Fruit fly (Drosophila melanogaster) whole organism, larva: ENCODE results near the gene CG43731.

Source experiments
- noc ChIP-seq: fragments of 200-800 bp; sonication (Bioruptor generic); optimal IDR thresholded peaks from 3 replicates; lab custom pipeline; 2019; ENCODE audit warnings: missing biosample characterization, mild to moderate bottlenecking, missing genetic modification characterization, moderate library complexity

Gene CG43731

DNA sequence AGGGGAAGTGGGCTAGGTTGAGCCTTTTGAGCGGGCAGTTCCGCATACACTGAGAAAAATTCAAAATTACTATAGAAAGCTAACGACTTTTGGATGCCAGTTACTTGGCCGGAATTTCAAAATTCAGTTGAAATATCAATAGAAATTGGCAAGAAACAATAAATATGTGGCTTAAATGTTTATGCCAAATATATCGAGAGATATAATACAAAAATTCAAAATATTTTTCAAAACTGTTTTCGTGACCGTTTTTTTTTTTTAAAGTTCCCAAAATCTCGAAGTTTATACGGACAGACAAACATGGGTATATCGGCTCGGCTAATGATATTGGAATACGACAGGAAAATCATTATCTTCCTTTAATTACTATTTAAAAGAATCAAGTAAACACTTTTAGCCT, 19.1 kb downstream of the CG43731 start:
- no peak for TF ChIP-seq noc

DNA sequence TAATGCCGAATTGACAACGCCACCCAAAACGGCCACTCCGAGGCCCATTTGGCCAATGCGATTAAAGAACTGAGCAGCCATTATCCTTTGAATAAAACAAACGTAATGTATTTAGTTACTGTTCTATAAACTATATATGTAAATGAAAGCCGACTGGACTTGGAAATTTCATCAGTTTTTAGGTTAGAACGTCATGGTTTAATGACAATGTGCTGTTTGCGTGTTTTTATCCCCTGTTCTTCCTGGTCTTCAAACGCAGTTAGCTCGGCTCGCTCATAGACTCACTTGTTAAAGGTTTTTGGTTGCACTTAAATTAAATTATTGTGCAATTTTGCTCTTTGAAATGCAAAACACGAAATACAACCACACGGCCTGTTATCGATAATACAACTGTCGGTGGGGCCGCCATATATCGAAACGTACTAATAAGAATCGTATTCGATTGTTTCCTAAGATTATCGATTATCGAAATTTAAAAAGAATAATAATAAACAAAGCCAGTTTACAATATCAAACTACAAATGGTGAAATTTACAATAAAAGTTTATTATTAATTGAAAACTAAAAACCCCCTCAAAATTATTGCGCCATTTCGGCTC, 21.7 kb downstream of the CG43731 start, which contains the start of gene Phb1:
Phb1 (minus strand) TSS at position 398 of the 599 bp plus-strand sequence.
- TF ChIP-seq noc, result no peak

DNA sequence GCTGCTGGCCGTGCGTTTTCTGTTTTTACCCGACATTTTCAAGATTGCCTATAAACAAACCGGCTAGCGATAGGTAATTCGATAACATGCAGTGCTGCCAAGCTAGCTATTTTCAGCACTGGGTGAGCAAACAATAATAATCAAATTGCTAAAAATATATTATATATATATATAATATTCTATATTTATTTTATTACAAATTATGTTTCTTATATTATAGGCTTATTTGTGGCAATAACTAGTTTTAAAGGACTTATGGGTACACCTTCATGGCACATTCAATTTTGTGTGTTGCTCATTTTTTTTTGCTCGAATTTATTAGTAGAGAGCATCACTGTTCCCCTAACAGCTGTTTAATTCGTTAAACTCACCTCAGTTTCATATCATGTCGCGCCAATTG, 25.0 kb downstream of the CG43731 start:
- TF ChIP-seq noc, result peak; percentile 74

DNA sequence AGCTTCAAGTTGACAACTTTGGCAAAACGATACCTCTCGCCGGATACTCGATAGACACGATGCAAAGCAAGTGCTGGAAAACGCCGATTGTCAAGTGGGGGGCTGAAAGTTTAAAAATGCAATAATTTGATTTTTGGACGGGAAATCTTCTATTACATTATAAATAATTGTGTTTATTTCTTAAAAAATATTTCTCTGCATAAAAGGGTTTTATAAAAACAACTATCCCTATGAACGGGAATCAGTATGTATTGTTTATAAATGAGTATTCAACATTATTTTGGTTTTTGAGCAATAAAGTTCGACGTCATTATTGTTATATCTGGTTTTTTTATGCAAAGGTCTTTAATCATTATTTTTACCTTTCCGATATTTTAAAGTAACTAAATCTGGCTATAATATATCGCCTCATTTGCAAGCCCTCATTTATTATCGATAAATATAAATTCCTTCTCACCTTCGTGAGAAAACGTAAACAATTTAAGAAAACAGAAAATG, 30.1 kb downstream of the CG43731 start, which contains the start of the genes AsnRS and DCTN6-p27:
AsnRS (minus strand) TSS at position 50 of the 498 bp plus-strand sequence.
DCTN6-p27 (plus strand) TSS at position 419 of the 498 bp plus-strand sequence.
- peak; percentile 76 for TF ChIP-seq noc

DNA sequence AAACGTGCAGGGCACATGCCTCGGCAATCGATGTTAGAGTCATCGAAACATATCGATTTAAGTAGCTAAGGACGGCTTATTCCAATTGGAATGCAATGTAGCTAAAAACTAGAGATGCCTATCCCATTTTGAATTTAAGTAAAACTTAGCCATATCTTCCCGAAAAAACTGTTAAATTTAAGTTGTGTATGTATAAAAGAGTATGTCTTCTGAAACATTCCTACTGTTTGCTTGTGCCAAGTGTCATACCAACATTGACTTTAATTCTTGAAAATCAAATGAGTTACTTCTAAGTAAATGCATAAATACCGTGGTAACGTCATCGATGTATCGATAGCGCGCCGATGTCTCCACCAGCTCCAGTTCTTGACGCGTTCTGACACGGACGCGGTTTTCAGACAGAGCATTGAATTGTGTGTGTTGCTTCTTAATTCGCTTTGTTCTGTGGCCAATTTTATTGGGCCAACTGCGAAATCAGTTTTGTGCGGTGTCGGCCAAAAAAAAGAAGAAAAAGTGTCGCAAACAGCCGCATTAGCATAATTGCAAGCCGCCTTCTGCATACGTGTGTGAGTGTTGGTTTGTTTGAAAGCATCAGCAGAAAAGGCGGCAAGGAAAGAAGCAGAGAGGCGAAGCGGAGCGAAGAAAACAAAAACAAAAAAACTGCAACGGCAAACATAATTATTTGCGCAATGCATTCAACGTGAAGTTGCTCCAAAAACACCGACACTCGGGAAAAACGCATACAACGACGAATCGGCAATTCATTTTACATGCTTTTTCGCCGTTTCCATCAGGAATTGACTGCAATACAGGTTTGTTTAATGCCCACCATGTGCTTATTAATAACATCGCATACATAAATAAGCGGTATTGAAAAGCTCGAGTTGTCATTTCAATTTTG, 31.9 kb downstream of the CG43731 start, which contains the start of gene brat:
brat (plus strand) TSS at position 352 of the 901 bp plus-strand sequence.
- TF ChIP-seq noc, result peak; percentile 19

DNA sequence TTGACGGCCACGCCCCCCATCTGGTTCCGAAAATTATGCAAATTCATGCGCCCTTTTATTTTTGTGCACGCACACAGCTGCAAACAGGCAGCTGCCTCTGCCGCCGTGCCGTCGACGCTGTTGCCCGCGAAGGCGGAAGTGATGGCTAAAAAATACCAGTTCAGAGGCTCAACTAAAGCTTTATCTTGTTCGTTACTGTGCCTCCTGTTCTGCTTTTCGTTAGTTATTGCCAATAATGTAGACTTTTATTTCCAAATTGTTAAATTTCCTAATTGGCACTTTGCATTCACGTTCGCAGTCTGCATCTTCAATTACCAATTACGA, 32.5 kb downstream of the CG43731 start:
- no peak for TF ChIP-seq noc

DNA sequence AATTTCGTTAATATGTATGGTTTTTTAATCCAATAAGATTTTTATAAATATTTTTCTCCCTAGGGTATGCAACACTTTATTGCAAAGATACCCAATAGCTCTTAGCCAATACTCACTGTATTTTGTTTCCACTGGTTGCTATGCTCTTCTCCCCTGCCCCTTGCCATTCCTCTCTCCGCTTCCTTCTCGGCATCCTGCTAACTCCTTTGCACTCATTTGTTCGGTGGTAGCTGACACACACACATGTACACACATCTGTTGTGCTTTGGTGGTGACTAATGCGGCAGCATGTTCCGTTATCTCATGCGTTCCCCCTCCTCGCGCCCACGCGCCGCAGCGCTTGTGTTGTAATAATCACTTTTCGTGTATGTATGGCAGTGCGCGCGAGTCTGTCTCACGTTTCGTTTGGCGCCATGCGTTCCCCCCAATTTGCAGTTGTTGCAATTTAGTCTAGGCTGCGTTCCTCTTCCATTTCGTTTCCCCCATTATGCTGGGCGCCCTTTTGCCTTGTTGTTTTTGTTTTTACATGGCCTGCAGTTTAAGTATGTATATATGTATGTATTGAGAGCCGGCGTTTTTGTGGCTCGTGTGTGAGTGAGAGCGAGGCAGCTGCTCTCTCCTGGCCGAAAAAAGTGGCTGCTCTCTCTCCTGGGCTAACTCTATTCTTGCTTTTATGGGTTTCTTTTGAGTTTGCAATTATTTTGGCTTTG, 33.1 kb downstream of the CG43731 start, which contains the start of gene Polr1D:
Polr1D (minus strand) TSS at position 420 of the 710 bp plus-strand sequence.
- peak; percentile 17 for TF ChIP-seq noc

DNA sequence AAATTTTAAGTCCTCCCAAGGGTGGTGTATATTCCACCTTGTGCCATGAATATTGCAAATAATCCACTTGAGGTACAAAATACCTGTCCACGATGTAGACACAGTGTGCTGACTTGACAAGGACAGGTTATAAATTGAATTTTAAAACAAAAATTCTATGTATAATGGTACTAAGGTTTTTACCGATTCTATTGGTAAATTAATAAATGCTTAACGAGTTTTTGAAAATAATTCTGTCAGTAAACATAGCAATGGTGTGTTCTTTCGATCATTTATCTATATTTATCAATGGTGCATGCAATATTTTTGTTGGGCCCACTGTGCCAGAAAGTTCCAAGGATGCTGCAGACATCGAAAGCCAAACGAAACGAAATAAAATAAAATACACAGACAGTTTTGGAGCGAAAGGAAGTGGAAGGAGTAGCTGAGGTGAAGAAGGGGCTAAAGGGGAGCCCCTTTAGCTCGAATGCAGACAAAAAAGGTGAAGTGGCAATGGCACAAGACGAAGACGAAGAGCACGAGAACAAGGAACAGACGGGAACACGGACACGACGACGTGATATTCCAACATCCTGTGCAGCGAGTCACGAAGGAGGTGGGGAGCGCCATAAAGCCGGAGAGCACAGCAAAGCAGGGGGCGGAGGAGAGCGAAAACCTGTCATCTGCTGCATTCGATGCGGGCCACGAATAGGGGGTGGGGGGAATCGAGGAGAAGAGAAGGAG, 34.3 kb downstream of the CG43731 start:
- TF ChIP-seq noc, result no peak

DNA sequence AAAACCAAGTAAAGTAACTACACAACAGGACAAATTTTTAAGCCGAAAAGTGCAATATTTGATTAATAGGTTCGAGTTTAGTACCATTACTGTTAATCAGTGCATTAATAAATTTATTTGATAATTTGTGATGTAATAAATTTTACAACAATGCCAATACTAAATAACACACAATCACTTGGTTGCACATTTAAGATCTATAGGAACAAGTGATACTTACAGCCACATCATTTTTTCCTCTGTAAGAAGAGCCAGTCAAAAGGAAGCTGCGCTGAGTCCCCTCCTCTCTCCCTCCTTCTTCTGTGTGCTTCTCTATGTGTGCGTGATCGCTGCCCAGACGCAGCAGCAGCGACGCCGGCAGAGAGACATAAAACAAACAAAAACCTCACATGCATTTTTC, 34.9 kb downstream of the CG43731 start:
- no peak for TF ChIP-seq noc

DNA sequence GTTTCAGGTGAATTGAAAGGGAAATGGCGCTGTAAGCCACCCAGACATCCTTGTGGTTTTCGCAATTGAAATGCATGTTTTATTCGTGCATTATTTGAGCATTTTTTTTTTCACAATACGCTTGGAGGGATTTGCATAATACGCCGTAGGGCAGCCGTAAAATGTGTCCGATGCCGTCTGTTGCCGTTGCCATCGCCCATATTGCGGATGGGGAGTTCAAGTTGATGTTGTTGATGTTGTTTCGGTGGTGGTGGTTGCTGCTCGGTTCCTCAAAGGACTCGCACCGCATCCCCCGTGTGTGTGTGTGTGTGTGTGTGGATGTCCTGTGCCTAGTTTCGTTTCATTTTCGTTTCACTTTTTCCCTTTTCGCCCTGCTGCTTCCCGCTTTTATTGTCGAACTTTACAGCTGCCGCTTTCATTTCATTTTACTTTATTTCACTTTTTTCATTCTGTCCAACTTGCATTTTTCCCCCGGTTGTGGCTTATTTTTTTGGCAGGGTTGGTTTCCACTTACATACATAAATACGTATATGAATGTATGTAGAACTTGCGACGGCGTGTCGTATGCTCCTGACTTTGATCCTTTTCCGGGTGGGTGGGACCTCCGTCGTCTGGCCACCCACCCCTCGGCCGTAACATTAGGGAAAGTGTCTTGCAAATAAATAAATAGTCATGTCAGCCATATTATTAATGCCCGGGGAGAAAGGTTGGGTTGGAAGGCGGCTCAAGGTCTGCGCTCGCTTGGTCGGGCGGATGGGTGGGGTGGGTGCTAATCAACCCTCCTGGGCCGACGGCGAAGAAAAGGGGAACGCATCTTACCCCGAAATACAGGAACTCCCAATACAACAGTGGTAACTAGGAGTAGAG, 35.9 kb downstream of the CG43731 start:
- TF ChIP-seq noc, result no peak

DNA sequence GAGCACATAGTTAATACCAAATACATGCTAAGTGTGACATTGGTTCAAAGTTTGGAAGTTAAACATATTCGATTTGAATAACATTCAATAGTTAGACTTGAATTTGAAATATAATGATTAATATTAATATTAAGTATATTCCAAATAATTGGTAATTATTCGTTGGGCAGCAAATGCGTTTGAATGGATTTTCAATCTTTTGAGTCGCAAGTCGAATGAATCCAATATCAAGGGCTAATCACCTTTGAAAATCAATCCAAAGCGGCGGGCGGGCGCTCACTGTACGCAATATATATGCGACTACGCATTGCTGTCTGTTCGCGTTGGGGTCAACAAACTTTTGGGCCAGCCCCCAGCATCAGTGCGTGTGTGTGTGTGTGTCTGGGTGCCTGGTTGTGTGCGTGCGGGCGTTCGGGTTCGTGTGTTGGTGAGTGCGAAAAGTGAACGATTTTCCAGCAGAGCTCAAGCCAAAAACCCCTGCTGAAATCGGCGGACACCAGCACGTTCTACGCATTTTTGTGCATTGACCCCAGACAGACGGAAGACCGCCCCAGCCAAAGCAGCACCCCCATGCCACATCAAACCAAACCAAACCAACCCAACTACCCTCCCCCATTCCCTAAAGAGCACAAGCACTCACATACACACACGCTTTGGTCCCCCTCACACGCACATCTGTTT, 36.7 kb downstream of the CG43731 start:
- no peak for TF ChIP-seq noc

DNA sequence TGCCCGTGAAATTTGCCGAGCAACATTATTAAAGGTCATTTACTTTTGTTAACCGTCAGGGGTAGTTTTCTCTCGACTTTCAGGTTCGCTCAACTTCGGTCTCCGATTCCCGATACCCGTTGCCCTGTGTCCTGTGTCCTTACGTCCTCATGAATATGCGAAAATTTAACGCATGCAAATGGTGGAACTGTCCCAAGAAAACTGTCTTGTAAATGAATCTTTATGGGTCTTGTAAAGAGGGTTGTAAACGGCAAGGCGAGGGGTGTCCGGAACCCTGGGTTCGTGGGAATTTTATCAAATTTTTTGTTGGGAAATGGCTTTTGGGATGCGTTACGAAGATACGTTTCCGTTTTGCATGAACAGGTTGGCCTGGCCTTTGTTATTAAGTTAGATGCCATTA, 37.9 kb downstream of the CG43731 start:
- no peak for TF ChIP-seq noc

DNA sequence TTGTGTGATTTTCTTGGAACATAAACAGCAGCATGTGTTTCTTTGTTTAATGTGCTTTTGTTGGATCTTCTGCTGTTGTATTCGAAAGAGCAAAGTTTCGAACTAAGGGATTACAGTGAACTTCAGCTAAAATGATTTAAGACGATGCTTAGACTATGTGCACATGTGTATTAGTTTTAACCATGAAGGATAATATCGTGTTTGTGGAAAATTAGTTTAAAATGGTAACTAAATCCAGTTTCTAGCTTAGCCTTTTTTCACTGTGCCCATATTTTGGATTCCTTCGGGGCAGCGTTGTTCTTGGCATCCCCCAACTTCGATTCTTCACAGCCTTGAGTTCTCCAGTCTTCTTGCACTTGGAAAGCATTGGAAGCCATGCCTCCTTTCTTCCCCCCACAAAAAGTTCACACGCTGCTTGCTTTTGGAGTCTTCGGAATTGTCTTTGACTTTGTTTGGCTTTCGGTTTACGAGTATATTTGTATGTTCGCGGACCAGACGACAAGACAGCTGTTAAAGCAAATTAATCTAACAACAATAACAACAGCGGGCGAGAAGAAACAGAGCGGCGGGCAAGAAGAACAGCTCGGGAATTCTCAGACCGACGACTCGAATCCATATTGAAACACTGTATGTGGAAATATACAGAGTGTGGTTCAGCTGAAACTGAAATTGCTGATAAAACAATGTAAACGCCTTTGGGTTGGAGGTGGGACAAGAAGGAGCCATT, 38.6 kb downstream of the CG43731 start:
- TF ChIP-seq noc, result no peak

DNA sequence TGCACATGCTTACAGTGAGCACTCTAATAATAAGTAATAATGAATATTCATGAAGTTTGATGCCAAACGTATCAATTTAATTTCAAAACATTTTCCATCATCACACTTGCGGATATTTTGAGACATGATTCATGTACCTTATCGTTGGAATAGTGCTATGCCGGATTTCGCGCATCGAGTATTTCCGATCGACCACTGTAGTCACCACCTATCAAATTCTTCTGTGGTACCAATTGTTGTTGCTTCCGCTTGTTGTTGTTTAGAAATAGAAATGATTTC, 39.1 kb downstream of the CG43731 start:
- peak; percentile 58 for TF ChIP-seq noc
